Fruit fly (Drosophila melanogaster): Measurements from ENCODE around the gene Jon99Cii.

- no peak for TF ChIP-seq CG8478 (optimal IDR thresholded peaks at IDR 0.05)
- no peak for TF ChIP-seq psq (optimal IDR thresholded peaks at IDR 0.05)
- no peak for TF ChIP-seq EcR (GFP tag; optimal IDR thresholded peaks at IDR 0.05)
- no peak for TF ChIP-seq pan (optimal IDR thresholded peaks at IDR 0.05)
- TF ChIP-seq usp (GFP tag; optimal IDR thresholded peaks at IDR 0.05), result no peak
Observed at dm6 chr3R:29935756-29936155, 11.3 kb upstream of the Jon99Cii start, which contains the start of the genes eIF2Balpha and Vps13B.
